Fruit fly (Drosophila melanogaster) whole organism, embryonic: Measurements from ENCODE around the gene ec.
A peak's percentile ranks its signal among the peaks of the same experiment; 100 is the strongest.

Source experiments
- Asciz ChIP-seq: fragments of 200-800 bp; sonication (Bioruptor generic); optimal IDR thresholded peaks from 2 replicates; lab custom pipeline; 2017; ENCODE audit warnings: missing biosample characterization, mild to moderate bottlenecking, missing genetic modification characterization, missing genetic modification reagents
- BtbVII ChIP-seq: fragments of 200-800 bp; sonication (Bioruptor generic); optimal IDR thresholded peaks from 3 replicates; lab custom pipeline; 2017; ENCODE audit warnings: missing biosample characterization, mild to moderate bottlenecking, missing genetic modification characterization
- CG10565 ChIP-seq: fragments of 200-800 bp; sonication (Bioruptor generic); optimal IDR thresholded peaks from 3 replicates; lab custom pipeline; 2016; ENCODE audit warnings: missing biosample characterization, mild to moderate bottlenecking, missing genetic modification characterization
- CG11560 ChIP-seq: fragments of 200-800 bp; sonication (Bioruptor generic); IDR thresholded peaks from 3 replicates; pipeline ENCODE4 v1.3.6; 2022; ENCODE audit warnings: missing biosample characterization, missing genetic modification characterization
- CG12769 ChIP-seq: fragments of 200-800 bp; sonication (Bioruptor generic); optimal IDR thresholded peaks from 2 replicates; lab custom pipeline; 2019; ENCODE audit warnings: missing biosample characterization, mild to moderate bottlenecking, missing genetic modification characterization, moderate library complexity
- CG14860 ChIP-seq: fragments of 200-800 bp; sonication (Bioruptor generic); IDR thresholded peaks from 3 replicates; pipeline ENCODE4 v1.3.6; 2022; ENCODE audit warnings: missing biosample characterization, missing genetic modification characterization; ENCODE audit not compliant: partially characterized antibody
- CG1529 ChIP-seq: fragments of 200-800 bp; sonication (Bioruptor generic); optimal IDR thresholded peaks from 3 replicates; lab custom pipeline; 2018; ENCODE audit warnings: missing biosample characterization, missing genetic modification characterization
- CG17829 ChIP-seq: fragments of 200-800 bp; optimal IDR thresholded peaks from 2 replicates; lab custom pipeline; 2019; ENCODE audit warnings: missing biosample characterization, mild to moderate bottlenecking, missing genetic modification characterization, moderate library complexity
- CG2712 ChIP-seq: fragments of 200-800 bp; optimal IDR thresholded peaks from 3 replicates; lab custom pipeline; 2019; ENCODE audit warnings: missing biosample characterization, mild to moderate bottlenecking, missing genetic modification characterization, moderate library complexity
- CG34376 ChIP-seq: fragments of 200-800 bp; sonication (Bioruptor generic); optimal IDR thresholded peaks from 2 replicates; lab custom pipeline; 2018; ENCODE audit warnings: missing biosample characterization, mild to moderate bottlenecking, missing genetic modification characterization
- CG43689 ChIP-seq: fragments of 200-800 bp; sonication (Bioruptor generic); IDR thresholded peaks from 2 replicates; pipeline ENCODE4 v1.3.6; 2022; ENCODE audit warnings: missing biosample characterization, missing genetic modification characterization
- CG4707 ChIP-seq: fragments of 200-800 bp; sonication (Bioruptor generic); optimal IDR thresholded peaks from 2 replicates; lab custom pipeline; 2018; ENCODE audit warnings: missing biosample characterization, mild to moderate bottlenecking, missing genetic modification characterization, moderate library complexity
- CG5953 ChIP-seq: fragments of 200-800 bp; sonication (Bioruptor generic); IDR thresholded peaks from 2 replicates; pipeline ENCODE4 v1.3.6; 2022; ENCODE audit warnings: missing biosample characterization, missing genetic modification characterization
- CG7556 ChIP-seq: fragments of 200-800 bp; sonication (Bioruptor generic); optimal IDR thresholded peaks from 2 replicates; lab custom pipeline; 2017; ENCODE audit warnings: missing biosample characterization, mild to moderate bottlenecking, missing genetic modification characterization
- CG7839 ChIP-seq: fragments of 200-800 bp; sonication (Bioruptor generic); optimal IDR thresholded peaks from 3 replicates; lab custom pipeline; 2018; ENCODE audit warnings: missing biosample characterization, mild to moderate bottlenecking, missing genetic modification characterization, moderate library complexity
- CG8290 ChIP-seq, 3 experiments: fragments of 200-800 bp; sonication (Bioruptor generic); optimal IDR thresholded peaks; 2 replicates each; lab custom pipeline; 2016 to 2019; ENCODE audit warnings: missing biosample characterization in 3 of 3, missing genetic modification characterization in 3 of 3, mild to moderate bottlenecking in 2 of 3, moderate library complexity in 1 of 3
- CG8478 ChIP-seq: fragments of >200 bp; optimal IDR thresholded peaks from 2 replicates; lab custom pipeline; 2018
- CG8765 ChIP-seq: fragments of 200-800 bp; sonication (Bioruptor generic); IDR thresholded peaks from 2 replicates; pipeline ENCODE4 v1.3.6; 2022; ENCODE audit warnings: missing biosample characterization, missing genetic modification characterization
- CG9797 ChIP-seq: fragments of 200-800 bp; sonication (Bioruptor generic); optimal IDR thresholded peaks from 3 replicates; lab custom pipeline; 2018; ENCODE audit warnings: missing biosample characterization, mild to moderate bottlenecking, missing genetic modification characterization
- CTCF ChIP-seq: fragments of 200-800 bp; sonication (Bioruptor generic); optimal IDR thresholded peaks from 2 replicates; lab custom pipeline; 2017; ENCODE audit warnings: missing biosample characterization, mild to moderate bottlenecking, missing genetic modification characterization, moderate library complexity
- CkIIα-i1 ChIP-seq: fragments of 200-800 bp; sonication (Bioruptor generic); IDR thresholded peaks from 2 replicates; pipeline ENCODE4 v1.3.6; 2022; ENCODE audit warnings: missing biosample characterization, missing genetic modification characterization
- Dp ChIP-seq: fragments of 200-800 bp; sonication (Bioruptor generic); optimal IDR thresholded peaks from 2 replicates; lab custom pipeline; 2018; ENCODE audit warnings: missing biosample characterization, mild to moderate bottlenecking, missing genetic modification characterization, moderate library complexity
- E2f2 ChIP-seq: fragments of 200-800 bp; sonication (Bioruptor generic); IDR thresholded peaks from 2 replicates; pipeline ENCODE4 v1.3.6; 2022; ENCODE audit warnings: missing biosample characterization, missing genetic modification characterization
- HLH4C ChIP-seq: fragments of 200-800 bp; sonication (Bioruptor generic); IDR thresholded peaks from 3 replicates; pipeline ENCODE4 v1.3.6; 2022; ENCODE audit warnings: missing biosample characterization, missing genetic modification characterization; ENCODE audit not compliant: partially characterized antibody
- HLHmδ ChIP-seq: fragments of 200-800 bp; sonication (Bioruptor generic); optimal IDR thresholded peaks from 2 replicates; lab custom pipeline; 2018; ENCODE audit warnings: missing biosample characterization, mild to moderate bottlenecking, missing genetic modification characterization, moderate library complexity
- Hr51 ChIP-seq, 2 experiments: fragments of 200-800 bp; sonication (Bioruptor generic); optimal IDR thresholded peaks; 2 replicates in 1 of 2; 3 replicates in 1 of 2; lab custom pipeline; 2016 to 2018; ENCODE audit warnings: missing biosample characterization in 2 of 2, missing genetic modification characterization in 2 of 2, mild to moderate bottlenecking in 1 of 2, moderate library complexity in 1 of 2
- Lhr ChIP-seq: fragments of 200-800 bp; sonication (Bioruptor generic); optimal IDR thresholded peaks from 3 replicates; lab custom pipeline; 2017; ENCODE audit warnings: mild to moderate bottlenecking, missing biosample characterization, missing genetic modification reagents, missing genetic modification characterization
- Lim3 ChIP-seq: fragments of 200-800 bp; sonication (Bioruptor generic); IDR thresholded peaks from 2 replicates; pipeline ENCODE4 v1.3.6; 2022; ENCODE audit warnings: missing biosample characterization, missing genetic modification characterization
- MBD-R2 ChIP-seq: fragments of 200-800 bp; sonication (Bioruptor generic); IDR thresholded peaks from 2 replicates; pipeline ENCODE4 v1.3.6; 2022; ENCODE audit warnings: missing biosample characterization, missing genetic modification characterization
- MESR4 ChIP-seq: fragments of 200-800 bp; sonication (Bioruptor generic); optimal IDR thresholded peaks from 2 replicates; lab custom pipeline; 2018; ENCODE audit warnings: missing biosample characterization, mild to moderate bottlenecking, missing genetic modification characterization, moderate library complexity
- Nf-YA ChIP-seq: fragments of 200-800 bp; sonication (Bioruptor generic); IDR thresholded peaks from 2 replicates; pipeline ENCODE4 v1.3.6; 2022; ENCODE audit warnings: missing biosample characterization, missing genetic modification characterization
- btn ChIP-seq: fragments of 200-800 bp; sonication (Bioruptor generic); optimal IDR thresholded peaks from 2 replicates; lab custom pipeline; 2016; ENCODE audit warnings: missing biosample characterization, missing genetic modification characterization
- chif ChIP-seq, 2 experiments: fragments of 200-800 bp; sonication (Bioruptor generic); optimal IDR thresholded peaks; 3 replicates each; lab custom pipeline; 2016; ENCODE audit warnings: missing biosample characterization in 2 of 2, missing genetic modification characterization in 2 of 2
- corto ChIP-seq: fragments of 200-800 bp; sonication (Bioruptor generic); optimal IDR thresholded peaks from 2 replicates; lab custom pipeline; 2016; ENCODE audit warnings: missing biosample characterization, mild to moderate bottlenecking, missing genetic modification characterization, moderate library complexity
- dm ChIP-seq: fragments of 200-800 bp; sonication (Bioruptor generic); optimal IDR thresholded peaks from 3 replicates; lab custom pipeline; 2016; ENCODE audit warnings: missing biosample characterization, missing genetic modification characterization
- dmrt11E ChIP-seq: fragments of 200-800 bp; sonication (Bioruptor generic); optimal IDR thresholded peaks from 3 replicates; lab custom pipeline; 2018; ENCODE audit warnings: missing biosample characterization, mild to moderate bottlenecking, missing genetic modification characterization, moderate library complexity
- dpn ChIP-seq, 2 experiments: fragments of 200-800 bp; sonication (Bioruptor generic); optimal IDR thresholded peaks; 3 replicates each; lab custom pipeline; 2016; ENCODE audit warnings: missing biosample characterization in 2 of 2, missing genetic modification characterization in 2 of 2
- ind ChIP-seq: fragments of 200-800 bp; sonication (Bioruptor generic); optimal IDR thresholded peaks from 3 replicates; lab custom pipeline; 2016; ENCODE audit warnings: missing biosample characterization, missing genetic modification characterization
- insv ChIP-seq, 2 experiments: fragments of 200-800 bp; sonication (Bioruptor generic); optimal IDR thresholded peaks; 3 replicates each; lab custom pipeline; 2016 to 2018; ENCODE audit warnings: missing biosample characterization in 2 of 2, missing genetic modification characterization in 2 of 2
- prd ChIP-seq, 3 experiments: fragments of >200 bp in 2 of 3; fragments of 200-800 bp in 1 of 3; sonication (Bioruptor generic) in 1 of 3; optimal IDR thresholded peaks in 2 of 3; IDR thresholded peaks in 1 of 3; 2 replicates in 2 of 3; 3 replicates in 1 of 3; pipeline versions ENCODE4 v1.3.6 to Lab custom; 2017 to 2022; ENCODE audit warnings: missing biosample characterization in 1 of 3, missing genetic modification characterization in 1 of 3
- pros ChIP-seq: fragments of 200-800 bp; sonication (Bioruptor generic); optimal IDR thresholded peaks from 3 replicates; lab custom pipeline; 2019; ENCODE audit warnings: missing biosample characterization, mild to moderate bottlenecking, missing genetic modification characterization, moderate library complexity
- rib ChIP-seq: fragments of 200-800 bp; sonication (Bioruptor generic); IDR thresholded peaks from 2 replicates; pipeline ENCODE4 v1.3.6; 2022; ENCODE audit warnings: missing biosample characterization, missing genetic modification characterization
- sim ChIP-seq: fragments of 200-800 bp; sonication (Bioruptor generic); IDR thresholded peaks from 2 replicates; pipeline ENCODE4 v1.3.6; 2022; ENCODE audit warnings: missing biosample characterization, missing genetic modification characterization
- sna ChIP-seq: fragments of 200-800 bp; sonication (Bioruptor generic); IDR thresholded peaks from 2 replicates; pipeline ENCODE4 v1.3.6; 2022; ENCODE audit warnings: missing biosample characterization, missing genetic modification characterization; ENCODE audit not compliant: partially characterized antibody
- tna ChIP-seq: fragments of 200-800 bp; sonication (Bioruptor generic); IDR thresholded peaks from 2 replicates; pipeline ENCODE4 v1.3.6; 2022; ENCODE audit warnings: missing biosample characterization, missing genetic modification characterization; ENCODE audit not compliant: partially characterized antibody
- unc-4 ChIP-seq: fragments of 200-800 bp; sonication (Bioruptor generic); IDR thresholded peaks from 2 replicates; pipeline ENCODE4 v1.3.6; 2022; ENCODE audit warnings: missing biosample characterization, missing genetic modification characterization; ENCODE audit not compliant: partially characterized antibody
- vvl ChIP-seq: fragments of 200-800 bp; sonication (Bioruptor generic); IDR thresholded peaks from 2 replicates; pipeline ENCODE4 v1.3.6; 2022; ENCODE audit warnings: missing biosample characterization, missing genetic modification characterization
- wek ChIP-seq: fragments of 200-800 bp; sonication (Bioruptor generic); optimal IDR thresholded peaks from 3 replicates; lab custom pipeline; 2018; ENCODE audit warnings: missing biosample characterization, mild to moderate bottlenecking, missing genetic modification characterization, moderate library complexity
- wor ChIP-seq: fragments of 200-800 bp; sonication (Bioruptor generic); IDR thresholded peaks from 2 replicates; pipeline ENCODE4 v1.3.6; 2022; ENCODE audit warnings: missing biosample characterization, missing genetic modification characterization

Gene ec

DNA sequence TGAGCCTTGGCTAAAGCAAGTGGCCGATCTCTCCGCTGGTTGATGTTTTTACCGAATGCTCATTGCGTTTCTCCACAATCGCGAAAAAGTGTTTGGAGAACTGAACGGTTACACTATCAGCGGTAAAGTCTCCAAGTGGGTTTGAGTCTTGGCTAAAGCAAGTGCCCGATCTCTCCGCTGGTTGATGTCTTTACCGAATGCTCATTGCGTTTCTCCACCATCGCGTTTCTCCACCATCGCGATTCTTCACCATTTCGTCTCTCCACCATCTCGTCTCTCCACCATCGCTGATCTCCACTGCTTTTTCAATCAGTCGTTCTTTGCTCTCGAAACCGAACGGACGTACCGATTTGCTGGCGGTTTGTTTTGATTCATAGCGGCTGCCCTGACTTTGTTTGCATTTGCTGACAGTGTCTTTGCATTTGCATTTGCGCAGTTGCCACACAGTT is at the start of gene ec (continued):
- TF ChIP-seq E2f2 (GFP tag; lab: Robert Waterston, UW) (peak; percentile 41; the same call in 1 of the 2 replicates), HLH4C (0 out of 3 replicates have a peak, but pooled peaks have one; percentile 27), wek (peak; percentile 44), BtbVII (peak; percentile 42), CTCF (peak; percentile 84), CG11560 (tag; lab: Robert Waterston, UW) (0 out of 3 replicates have a peak, but pooled peaks have one; percentile 17), insv (GFP tag; optimal IDR thresholded peaks at IDR 0.05; lab: Kevin White, UChicago) (peak in 1 of 2 experiments; percentile 71), ind (GFP tag; lab: Kevin White, UChicago) (no peak), CG8765 (GFP tag; lab: Robert Waterston, UW) (no peak), Asciz (GFP tag; lab: Kevin White, UChicago) (peak; percentile 42), Dp (GFP tag; lab: Kevin White, UChicago) (peak; percentile 38), CG1529 (GFP tag; lab: Kevin White, UChicago) (no peak), CG7556 (GFP tag; lab: Kevin White, UChicago) (no peak), unc-4 (GFP tag; lab: Robert Waterston, UW) (peak; percentile 35), chif (GFP tag; optimal IDR thresholded peaks at IDR 0.05; lab: Kevin White, UChicago) (peak in 1 of 2 experiments; percentile 30), CG7839 (peak; percentile 21), CG10565 (GFP tag; lab: Kevin White, UChicago) (no peak), MESR4 (GFP tag; lab: Kevin White, UChicago) (peak; percentile 2), btn (peak; percentile 4), prd (optimal IDR thresholded peaks at IDR 0.05; lab: Kevin White, UChicago) (no peak), prd (GFP tag; IDR thresholded peaks at IDR 0.05; lab: Robert Waterston, UW) (0 out of 3 replicates have a peak, but pooled peaks have one; percentile 24), rib (GFP tag; lab: Robert Waterston, UW) (no peak), pros (GFP tag; lab: Kevin White, UChicago) (peak; percentile 4), vvl (GFP tag; lab: Robert Waterston, UW) (peak; percentile 71; the same call in 1 of the 2 replicates), CG12769 (tag; lab: Kevin White, UChicago) (peak; percentile 38), dm (GFP tag; lab: Kevin White, UChicago) (peak; percentile 9), CG2712 (tag; lab: Kevin White, UChicago) (peak; percentile 38), MBD-R2 (peak; percentile 52; the same call in 1 of the 2 replicates), sim (GFP tag; lab: Robert Waterston, UW) (no peak), CkIIα-i1 (GFP tag; lab: Robert Waterston, UW) (no peak), CG8478 (lab: Kevin White, UChicago) (no peak), CG5953 (GFP tag; lab: Robert Waterston, UW) (0 out of 2 replicates have a peak, but pooled peaks have one; percentile 31), Hr51 (GFP tag; optimal IDR thresholded peaks at IDR 0.05; lab: Kevin White, UChicago) (peak in 1 of 2 experiments; percentile 37), CG17829 (peak; percentile 67), CG43689 (GFP tag; lab: Robert Waterston, UW) (no peak), dmrt11E (tag; lab: Kevin White, UChicago) (no peak), CG34376 (GFP tag; lab: Kevin White, UChicago) (peak; percentile 43), dpn (GFP tag; optimal IDR thresholded peaks at IDR 0.05; lab: Kevin White, UChicago) (no peak), Lim3 (GFP tag; lab: Robert Waterston, UW) (no peak), Nf-YA (GFP tag; lab: Robert Waterston, UW) (no peak), CG9797 (GFP tag; lab: Kevin White, UChicago) (peak; percentile 79), Lhr (GFP tag; lab: Kevin White, UChicago) (peak; percentile 83), wor (GFP tag; lab: Robert Waterston, UW) (no peak), corto (GFP tag; lab: Kevin White, UChicago) (no peak), sna (GFP tag; lab: Robert Waterston, UW) (0 out of 2 replicates have a peak, but pooled peaks have one; percentile 15), tna (GFP tag; lab: Robert Waterston, UW) (0 out of 2 replicates have a peak, but pooled peaks have one; percentile 23), HLHmδ (GFP tag; lab: Kevin White, UChicago) (peak; percentile 79), CG8290 (GFP tag; optimal IDR thresholded peaks at IDR 0.05; lab: Kevin White, UChicago) (peak; percentile 36), CG8290 (tag; optimal IDR thresholded peaks at IDR 0.05; lab: Kevin White, UChicago) (peak; percentile 25 to 69), CG14860 (no peak), CG4707 (GFP tag; lab: Kevin White, UChicago) (peak; percentile 43)
